Worm (Caenorhabditis elegans) whole organism, young adult: ENCODE measurements around the gene F42F12.14.

Experiments used
- Y95B8A.8 ChIP-seq: fragments of 200-800 bp; sonication (Bioruptor generic); IDR thresholded peaks from 2 replicates; pipeline ENCODE4 v1.3.6; 2022; ENCODE audit warnings: missing genetic modification reagents, missing genetic modification characterization, missing compliant biosample characterization
- ama-1 ChIP-seq, 3 experiments: fragments of 150-350 bp in 1 of 3; sonication (generic microtip) in 2 of 3; optimal IDR thresholded peaks; 2 replicates each; lab custom pipeline; 2014 to 2018; ENCODE audit warnings: missing biosample characterization in 2 of 3, missing genetic modification characterization in 2 of 3, missing genetic modification reagents in 2 of 3
- attf-5 ChIP-seq: fragments of 200-800 bp; sonication (Bioruptor generic); optimal IDR thresholded peaks from 2 replicates; lab custom pipeline; 2018; ENCODE audit warnings: mild to moderate bottlenecking, missing genetic modification characterization, missing compliant biosample characterization
- bed-1 ChIP-seq: fragments of 200-800 bp; sonication (Bioruptor generic); IDR thresholded peaks from 2 replicates; pipeline ENCODE4 v1.3.6; 2022; ENCODE audit warnings: missing genetic modification reagents, missing genetic modification characterization, missing compliant biosample characterization
- madf-10 ChIP-seq: sonication (generic microtip); optimal IDR thresholded peaks from 2 replicates; lab custom pipeline; 2016; ENCODE audit warnings: mild to moderate bottlenecking, missing genetic modification characterization, missing compliant biosample characterization

ce11 chrX:12306565-12306964, 41.9 kb upstream of the F42F12.14 start, which contains the start of gene phf-32:
- TF ChIP-seq ama-1 (optimal IDR thresholded peaks at IDR 0.05; lab: Kevin White, UChicago) (no peak), ama-1 (GFP tag; optimal IDR thresholded peaks at IDR 0.05; lab: Kevin White, UChicago) (no peak), bed-1 (GFP tag; lab: Robert Waterston, UW) (no peak), madf-10 (tag; lab: Kevin White, UChicago) (no peak), attf-5 (GFP tag; lab: Kevin White, UChicago) (no peak), Y95B8A.8 (GFP tag; lab: Robert Waterston, UW) (no peak)
